Fruit fly (Drosophila melanogaster): ENCODE results near the gene CG32376.
"Not testable (repeated sequence)": the region's sequence is repeated elsewhere in the genome, so short reads cannot be mapped to it uniquely, and the experiment has no call there.

The CG32376 gene

dm6 chr3L:7510414-7511384 is 31.6 kb downstream of the CG32376 start, which contains the start of gene CG7546:
Gene CG7546, plus strand, starts transcription at chr3L:7510986.
- no peak for TF ChIP-seq pan (optimal IDR thresholded peaks at IDR 0.05)
- TF ChIP-seq psq (optimal IDR thresholded peaks at IDR 0.05): no peak
- TF ChIP-seq usp (GFP tag; optimal IDR thresholded peaks at IDR 0.05): no peak
- no peak for TF ChIP-seq CG8478 (optimal IDR thresholded peaks at IDR 0.05)
- TF ChIP-seq EcR (GFP tag; optimal IDR thresholded peaks at IDR 0.05): no peak
- TF ChIP-seq Dll (optimal IDR thresholded peaks at IDR 0.05): no peak

DNA sequence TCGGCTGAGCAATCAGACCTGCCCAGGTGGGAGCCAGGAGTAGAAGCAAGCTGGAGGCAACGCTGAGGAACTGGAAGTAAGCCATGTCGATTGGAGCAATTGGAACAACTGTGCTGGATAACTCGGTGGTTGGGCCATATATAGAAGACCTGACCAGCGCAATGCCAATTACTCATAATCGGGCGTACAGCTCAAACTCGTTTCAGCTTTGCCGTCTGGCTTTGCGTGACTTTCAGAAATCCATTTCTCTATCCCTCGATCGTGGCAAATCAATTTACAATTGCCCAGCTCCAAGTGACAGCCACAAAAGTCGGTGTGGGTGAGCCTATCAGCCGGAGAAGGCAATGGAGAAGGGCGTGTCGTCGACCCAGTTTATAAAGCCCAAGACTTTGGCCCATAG is 36.1 kb downstream of the CG32376 start, which contains the start of gene CG7548:
Gene CG7548, minus strand, starts transcription at position 101 of the 400 bp plus-strand sequence.
- TF ChIP-seq usp (GFP tag; optimal IDR thresholded peaks at IDR 0.05) (no peak), Dll (optimal IDR thresholded peaks at IDR 0.05) (no peak), EcR (GFP tag; optimal IDR thresholded peaks at IDR 0.05) (no peak)

dm6 chr3L:7498731-7499130 is 43.5 kb downstream of the CG32376 start, which contains the start of gene CG8539:
Gene CG8539, minus strand, starts transcription at chr3L:7498831.
- TF ChIP-seq CG8478 (optimal IDR thresholded peaks at IDR 0.05); usp (GFP tag; optimal IDR thresholded peaks at IDR 0.05); psq (optimal IDR thresholded peaks at IDR 0.05): not testable (repeated sequence)

DNA sequence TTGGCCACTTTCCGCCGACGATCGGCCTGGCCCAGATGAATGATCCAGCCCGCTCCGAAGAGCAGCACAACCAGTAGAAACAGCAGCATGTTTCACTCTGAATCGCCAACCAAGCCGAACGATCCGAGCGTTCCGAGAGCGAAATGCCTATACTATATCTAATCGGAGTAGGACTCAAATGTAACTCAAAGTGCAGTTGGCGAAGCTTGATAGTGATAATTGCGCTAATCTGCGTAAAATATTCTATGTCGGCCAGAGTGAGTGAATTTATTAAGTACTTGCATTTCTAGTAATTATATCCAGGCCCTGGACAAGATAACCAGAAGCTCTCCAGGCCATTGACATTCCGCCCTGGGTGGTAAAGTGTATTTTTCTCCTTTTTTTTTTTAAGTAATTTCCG is 46.2 kb downstream of the CG32376 start, which contains the start of gene Cyp4d8:
Gene Cyp4d8, minus strand, starts transcription at position 101 of the 400 bp plus-strand sequence.
- TF ChIP-seq EcR (GFP tag; optimal IDR thresholded peaks at IDR 0.05): no peak
- TF ChIP-seq pan (optimal IDR thresholded peaks at IDR 0.05): no peak
- no peak for TF ChIP-seq psq (optimal IDR thresholded peaks at IDR 0.05)
- no peak for TF ChIP-seq Dll (optimal IDR thresholded peaks at IDR 0.05)
- TF ChIP-seq CG8478 (optimal IDR thresholded peaks at IDR 0.05): no peak
- TF ChIP-seq usp (GFP tag; optimal IDR thresholded peaks at IDR 0.05): no peak

Measured in whole organism.